Worm (Caenorhabditis elegans) whole organism, L4 larva: Measurements from ENCODE around the gene ndg-4.

Experiments
- aly-2 ChIP-seq: sonication (generic microtip); optimal IDR thresholded peaks from 2 replicates; lab custom pipeline; 2018; ENCODE audit warnings: missing biosample characterization, missing genetic modification characterization
- dmd-9 ChIP-seq: fragments of 200-800 bp; sonication (Bioruptor generic); IDR thresholded peaks from 2 replicates; pipeline ENCODE4 v1.3.6; 2022; ENCODE audit warnings: missing genetic modification reagents, missing genetic modification characterization, missing compliant biosample characterization
- egl-27 ChIP-seq: sonication (generic microtip); optimal IDR thresholded peaks from 3 replicates; lab custom pipeline; 2017; ENCODE audit warnings: missing biosample characterization, missing genetic modification reagents, missing genetic modification characterization
- hlh-30 ChIP-seq: sonication (generic microtip); optimal IDR thresholded peaks from 2 replicates; lab custom pipeline; 2017; ENCODE audit warnings: antibody characterized with exemption, mild to moderate bottlenecking, missing genetic modification characterization, missing compliant biosample characterization; ENCODE audit not compliant: insufficient read depth
- unc-130 ChIP-seq: sonication (generic microtip); optimal IDR thresholded peaks from 2 replicates; lab custom pipeline; 2016; ENCODE audit warnings: missing genetic modification reagents, missing genetic modification characterization, missing compliant biosample characterization
- zfp-2 ChIP-seq: sonication (generic microtip); optimal IDR thresholded peaks from 2 replicates; lab custom pipeline; 2016; ENCODE audit warnings: mild to moderate bottlenecking, missing genetic modification characterization, missing compliant biosample characterization

- no peak for TF ChIP-seq aly-2 (tag; lab: Kevin White, UChicago)
- TF ChIP-seq hlh-30: no peak
- no peak for TF ChIP-seq unc-130 (GFP tag; lab: Kevin White, UChicago)
- TF ChIP-seq dmd-9 (GFP tag; lab: Robert Waterston, UW): no peak
- TF ChIP-seq zfp-2 (tag; lab: Kevin White, UChicago): no peak
- TF ChIP-seq egl-27 (tag; lab: Kevin White, UChicago): no peak
Measured at ce11 chrIII:4453301-4453700, 13.9 kb downstream of the ndg-4 start.
